Fruit fly (Drosophila melanogaster) S2 (cell line): ENCODE results near the gene Dpck.
A peak's percentile ranks its signal among the peaks of the same experiment; 100 is the strongest.

Experiments used
- CG8478 ChIP-seq: fragments of >200 bp; optimal IDR thresholded peaks from 2 replicates; lab custom pipeline; 2018
- CTCF ChIP-seq, 2 experiments: fragments of >200 bp; optimal IDR thresholded peaks; 2 replicates each; lab custom pipeline; 2018

Gene Dpck

dm6 chr3R:7074297-7075114 is 7.5 kb upstream of the Dpck start, which contains the start of the genes Ufl1 and CG1943:
Gene Ufl1 (minus strand): TSS chr3R:7074452.
Gene CG1943 (plus strand): TSS chr3R:7074859.
- peak; percentile 84 to 87 for TF ChIP-seq CTCF (optimal IDR thresholded peaks at IDR 0.05; lab: Kevin White, UChicago)
- TF ChIP-seq CG8478 (lab: Kevin White, UChicago), result no peak

dm6 chr3R:7075115-7075425 is 6.9 kb upstream of the Dpck start:
- TF ChIP-seq CG8478 (lab: Kevin White, UChicago), result no peak
- no peak for TF ChIP-seq CTCF (optimal IDR thresholded peaks at IDR 0.05; lab: Kevin White, UChicago)

- TF ChIP-seq CTCF (optimal IDR thresholded peaks at IDR 0.05; lab: Kevin White, UChicago), result no peak
Observed at dm6 chr3R:7075712-7076183, 6.2 kb upstream of the Dpck start.

dm6 chr3R:7076293-7076981 is 5.5 kb upstream of the Dpck start:
- TF ChIP-seq CG8478 (lab: Kevin White, UChicago) (no peak), CTCF (optimal IDR thresholded peaks at IDR 0.05; lab: Kevin White, UChicago) (no peak)

dm6 chr3R:7079718-7080117 is 2.3 kb upstream of the Dpck start:
- no peak for TF ChIP-seq CG8478 (lab: Kevin White, UChicago)
- TF ChIP-seq CTCF (optimal IDR thresholded peaks at IDR 0.05; lab: Kevin White, UChicago), result no peak

- no peak for TF ChIP-seq CG8478 (lab: Kevin White, UChicago)
Observed at dm6 chr3R:7080157-7080916, 1.6 kb upstream of the Dpck start, which contains the start of gene Ref1. Gene Ref1 (minus strand): TSS chr3R:7080387.

- TF ChIP-seq CG8478 (lab: Kevin White, UChicago), result no peak
- TF ChIP-seq CTCF (optimal IDR thresholded peaks at IDR 0.05; lab: Kevin White, UChicago), result no peak
Observed at dm6 chr3R:7083750-7084149, 1.8 kb downstream of the Dpck start.

dm6 chr3R:7085455-7085854 is 3.5 kb downstream of the Dpck start:
- TF ChIP-seq CTCF (optimal IDR thresholded peaks at IDR 0.05; lab: Kevin White, UChicago) (no peak), CG8478 (lab: Kevin White, UChicago) (no peak)

dm6 chr3R:7085983-7086376 is 4.0 kb downstream of the Dpck start, which contains the start of gene Tailor:
Gene Tailor (minus strand): TSS chr3R:7086083.
- TF ChIP-seq CTCF (optimal IDR thresholded peaks at IDR 0.05; lab: Kevin White, UChicago) (no peak), CG8478 (lab: Kevin White, UChicago) (no peak)

- peak; percentile 49 to 59 for TF ChIP-seq CTCF (optimal IDR thresholded peaks at IDR 0.05; lab: Kevin White, UChicago)
- no peak for TF ChIP-seq CG8478 (lab: Kevin White, UChicago)
Observed at dm6 chr3R:7086377-7087200, 4.6 kb downstream of the Dpck start, which contains the start of gene alphaTub84B. Gene alphaTub84B (plus strand): TSS chr3R:7086599.

dm6 chr3R:7087201-7087505 is 5.2 kb downstream of the Dpck start:
- TF ChIP-seq CG8478 (lab: Kevin White, UChicago) (no peak), CTCF (optimal IDR thresholded peaks at IDR 0.05; lab: Kevin White, UChicago) (no peak)

- no peak for TF ChIP-seq CG8478 (lab: Kevin White, UChicago)
- TF ChIP-seq CTCF (optimal IDR thresholded peaks at IDR 0.05; lab: Kevin White, UChicago), result no peak
Observed at dm6 chr3R:7087904-7088303, 5.9 kb downstream of the Dpck start.

- peak in 1 of 2 experiments; percentile 17 for TF ChIP-seq CTCF (optimal IDR thresholded peaks at IDR 0.05; lab: Kevin White, UChicago)
- TF ChIP-seq CG8478 (lab: Kevin White, UChicago), result no peak
Observed at dm6 chr3R:7088837-7089361, 6.9 kb downstream of the Dpck start.
